Fruit fly (Drosophila melanogaster): Measurements from ENCODE around the gene Mcm7.

Mcm7 gene

DNA sequence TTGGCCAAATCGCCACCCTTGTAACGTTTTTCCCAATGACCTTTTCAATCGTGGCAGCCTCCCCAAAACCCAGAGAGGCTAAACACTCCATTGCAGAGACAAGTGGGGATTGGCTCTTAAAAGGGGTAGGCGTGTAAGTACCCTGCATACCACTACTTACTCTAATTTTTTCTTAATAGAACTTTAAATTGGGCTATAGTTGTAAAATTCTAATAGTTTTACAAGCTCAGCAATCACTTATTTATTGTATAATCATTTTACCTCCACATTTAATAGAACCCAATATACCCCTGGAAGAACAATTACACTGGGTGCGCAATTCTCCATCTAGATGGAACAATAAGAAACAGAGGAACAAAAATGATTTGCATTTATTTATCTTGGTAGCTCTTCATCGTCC is 49.6 kb upstream of the Mcm7 start (continued):
- TF ChIP-seq tll (GFP tag; optimal IDR thresholded peaks at IDR 0.05), result no peak
- TF ChIP-seq B-H2 (GFP tag; optimal IDR thresholded peaks at IDR 0.05), result no peak
- TF ChIP-seq Trl (optimal IDR thresholded peaks at IDR 0.05), result no peak
- peak; percentile 60 for TF ChIP-seq Trl (GFP tag; optimal IDR thresholded peaks at IDR 0.05)
- peak; percentile 38 for TF ChIP-seq Mad (GFP tag; optimal IDR thresholded peaks at IDR 0.05)
- TF ChIP-seq H2.0 (GFP tag; IDR thresholded peaks at IDR 0.05), result peak; percentile 75
- TF ChIP-seq Dp (GFP tag; optimal IDR thresholded peaks at IDR 0.05), result no peak
- TF ChIP-seq amos (GFP tag; IDR thresholded peaks at IDR 0.05; ENCODE audit: partially characterized antibody), result no peak
- TF ChIP-seq gce (GFP tag; IDR thresholded peaks at IDR 0.05), result 0 out of 3 replicates have a peak, but pooled peaks have one; percentile 42
- peak; percentile 61 for TF ChIP-seq CG17568 (GFP tag; optimal IDR thresholded peaks at IDR 0.05)
- peak; percentile 81 for TF ChIP-seq Fer1 (GFP tag; optimal IDR thresholded peaks at IDR 0.05)
- TF ChIP-seq Bdp1 (GFP tag; optimal IDR thresholded peaks at IDR 0.05), result peak; percentile 25
- peak; percentile 54 for TF ChIP-seq CrebB (tag; optimal IDR thresholded peaks at IDR 0.05)
- TF ChIP-seq gcm (GFP tag; optimal IDR thresholded peaks at IDR 0.05), result peak; percentile 49
- peak; percentile 88 for TF ChIP-seq Xrp1 (GFP tag; IDR thresholded peaks at IDR 0.05)
- peak; percentile 69 for TF ChIP-seq Chrac-16 (GFP tag; optimal IDR thresholded peaks at IDR 0.05)
- peak; percentile 47 for TF ChIP-seq maf-S (GFP tag; optimal IDR thresholded peaks at IDR 0.05)
- peak; percentile 38; the same call in 1 of the 2 replicates for TF ChIP-seq Drgx (GFP tag; IDR thresholded peaks at IDR 0.05)
- TF ChIP-seq rib (GFP tag; IDR thresholded peaks at IDR 0.05), result no peak
- peak; percentile 9 for TF ChIP-seq mirr (GFP tag; optimal IDR thresholded peaks at IDR 0.05)
- TF ChIP-seq wor (GFP tag; IDR thresholded peaks at IDR 0.05), result peak; percentile 55
- peak; percentile 41 for TF ChIP-seq tx (GFP tag; optimal IDR thresholded peaks at IDR 0.05)
- no peak for TF ChIP-seq cad (GFP tag; optimal IDR thresholded peaks at IDR 0.05)
- peak; percentile 27 for TF ChIP-seq CG10274 (GFP tag; optimal IDR thresholded peaks at IDR 0.05)
- no peak for TF ChIP-seq ac (GFP tag; optimal IDR thresholded peaks at IDR 0.05)
- TF ChIP-seq CG42726 (GFP tag; IDR thresholded peaks at IDR 0.05; ENCODE audit: partially characterized antibody), result no peak
- TF ChIP-seq CG8944 (GFP tag; optimal IDR thresholded peaks at IDR 0.05), result peak; percentile 47
- TF ChIP-seq ssp (GFP tag; IDR thresholded peaks at IDR 0.05), result peak; percentile 64
- TF ChIP-seq z (GFP tag; IDR thresholded peaks at IDR 0.05), result 0 out of 3 replicates have a peak, but pooled peaks have one; percentile 59
- TF ChIP-seq CG17829 (tag; optimal IDR thresholded peaks at IDR 0.05), result peak; percentile 69
- peak; percentile 66 for TF ChIP-seq CG5953 (GFP tag; IDR thresholded peaks at IDR 0.05)
- TF ChIP-seq insv (GFP tag; optimal IDR thresholded peaks at IDR 0.05), result no peak
- peak; percentile 55; the same call in 1 of the 2 replicates for TF ChIP-seq CG8765 (GFP tag; IDR thresholded peaks at IDR 0.05)
- peak; percentile 68 for TF ChIP-seq sim (GFP tag; IDR thresholded peaks at IDR 0.05)
- peak; percentile 62 for TF ChIP-seq CG12299 (tag; optimal IDR thresholded peaks at IDR 0.05)
- TF ChIP-seq CG7372 (GFP tag; IDR thresholded peaks at IDR 0.05), result peak; percentile 73
- no peak for TF ChIP-seq CG10543 (GFP tag; optimal IDR thresholded peaks at IDR 0.05)
- peak; percentile 80 for TF ChIP-seq CG8924 (tag; optimal IDR thresholded peaks at IDR 0.05)
- TF ChIP-seq Gug (GFP tag; IDR thresholded peaks at IDR 0.05), result peak; percentile 51; the same call in 3 of the 4 replicates
- no peak for TF ChIP-seq Neu2 (GFP tag; optimal IDR thresholded peaks at IDR 0.05; ENCODE audit: borderline replicate concordance)
- TF ChIP-seq peb (GFP tag; IDR thresholded peaks at IDR 0.05), result peak; percentile 60; the same call in 1 of the 2 replicates
- peak; percentile 71 for TF ChIP-seq bab2 (GFP tag; optimal IDR thresholded peaks at IDR 0.05)
- peak; percentile 21 for TF ChIP-seq gcm2 (GFP tag; optimal IDR thresholded peaks at IDR 0.05)
- TF ChIP-seq CG30403 (GFP tag; optimal IDR thresholded peaks at IDR 0.05), result peak; percentile 75
- TF ChIP-seq chinmo (GFP tag; IDR thresholded peaks at IDR 0.05; ENCODE audit: partially characterized antibody), result no peak
- TF ChIP-seq CG10565 (GFP tag; optimal IDR thresholded peaks at IDR 0.05), result no peak
- TF ChIP-seq CG2678 (tag; optimal IDR thresholded peaks at IDR 0.05), result peak; percentile 88
- peak; percentile 34 for TF ChIP-seq jumu (GFP tag; optimal IDR thresholded peaks at IDR 0.05)
- peak; percentile 38 for TF ChIP-seq ERR (GFP tag; optimal IDR thresholded peaks at IDR 0.05)
- no peak for TF ChIP-seq CG3995 (GFP tag; optimal IDR thresholded peaks at IDR 0.05)
- peak; percentile 25 for TF ChIP-seq dm (GFP tag; optimal IDR thresholded peaks at IDR 0.05)
- TF ChIP-seq Six4 (GFP tag; optimal IDR thresholded peaks at IDR 0.05), result peak; percentile 48
